Worm (Caenorhabditis elegans) whole organism, late embryonic: ENCODE measurements around the gene C27D6.15.

ENCODE experiments used
- C08G9.2 ChIP-seq: sonication (generic microtip); optimal IDR thresholded peaks from 2 replicates; lab custom pipeline; 2016; ENCODE audit warnings: mild to moderate bottlenecking, missing genetic modification characterization, moderate library complexity, missing compliant biosample characterization
- F13H6.1 ChIP-seq: sonication (generic microtip); optimal IDR thresholded peaks from 2 replicates; lab custom pipeline; 2016; ENCODE audit warnings: missing genetic modification characterization, missing compliant biosample characterization
- ceh-14 ChIP-seq: sonication (generic microtip); optimal IDR thresholded peaks from 2 replicates; lab custom pipeline; 2016; ENCODE audit warnings: missing genotype, missing genetic modification characterization, missing compliant biosample characterization
- ceh-22 ChIP-seq: sonication (generic microtip); optimal IDR thresholded peaks from 2 replicates; lab custom pipeline; 2017; ENCODE audit warnings: missing biosample characterization, missing genetic modification characterization
- ceh-30 ChIP-seq: fragments of 150-350 bp; optimal IDR thresholded peaks from 2 replicates; lab custom pipeline; 2014; ENCODE audit warnings: missing biosample characterization, missing genetic modification characterization
- ceh-9 ChIP-seq: sonication (generic microtip); optimal IDR thresholded peaks from 2 replicates; lab custom pipeline; 2016; ENCODE audit warnings: mild to moderate bottlenecking, missing genetic modification characterization, inconsistent platforms, missing compliant biosample characterization
- ets-4 ChIP-seq: sonication (generic microtip); optimal IDR thresholded peaks from 2 replicates; lab custom pipeline; 2016; ENCODE audit warnings: missing genetic modification characterization, missing compliant biosample characterization
- eyg-1 ChIP-seq: sonication (generic microtip); optimal IDR thresholded peaks from 2 replicates; lab custom pipeline; 2016; ENCODE audit warnings: missing genotype, missing genetic modification characterization, missing compliant biosample characterization
- fkh-10 ChIP-seq: fragments of 150-350 bp; optimal IDR thresholded peaks from 2 replicates; lab custom pipeline; 2014; ENCODE audit warnings: missing biosample characterization, missing genetic modification reagents, missing genetic modification characterization
- hlh-13 ChIP-seq: fragments of 200-800 bp; sonication (Bioruptor generic); optimal IDR thresholded peaks from 2 replicates; lab custom pipeline; 2018; ENCODE audit warnings: mild to moderate bottlenecking, missing genetic modification characterization, missing compliant biosample characterization
- hlh-30 ChIP-seq: sonication (generic microtip); optimal IDR thresholded peaks from 2 replicates; lab custom pipeline; 2017; ENCODE audit warnings: antibody characterized with exemption, missing genetic modification characterization, missing compliant biosample characterization; ENCODE audit not compliant: insufficient read depth
- hlh-8 ChIP-seq: sonication (generic microtip); optimal IDR thresholded peaks from 2 replicates; lab custom pipeline; 2016; ENCODE audit warnings: missing genotype, missing genetic modification characterization, missing compliant biosample characterization
- lim-6 ChIP-seq: sonication (generic microtip); optimal IDR thresholded peaks from 2 replicates; lab custom pipeline; 2016; ENCODE audit warnings: missing genetic modification characterization, missing compliant biosample characterization
- lin-11 ChIP-seq: fragments of 200-800 bp; sonication (Bioruptor generic); optimal IDR thresholded peaks from 2 replicates; lab custom pipeline; 2018; ENCODE audit warnings: mild to moderate bottlenecking, missing genetic modification characterization, missing compliant biosample characterization
- nhr-11 ChIP-seq: fragments of 150-350 bp; optimal IDR thresholded peaks from 2 replicates; lab custom pipeline; 2014; ENCODE audit warnings: missing biosample characterization, missing genetic modification characterization
- pat-9 ChIP-seq: fragments of 200-800 bp; sonication (Bioruptor generic); optimal IDR thresholded peaks from 2 replicates; lab custom pipeline; 2018; ENCODE audit warnings: mild to moderate bottlenecking, missing genetic modification characterization, moderate library complexity, missing compliant biosample characterization
- pax-1 ChIP-seq: fragments of 150-350 bp; optimal IDR thresholded peaks from 2 replicates; lab custom pipeline; 2014; ENCODE audit warnings: missing biosample characterization, missing genetic modification characterization
- pha-2 ChIP-seq: sonication (generic microtip); optimal IDR thresholded peaks from 2 replicates; lab custom pipeline; 2017; ENCODE audit warnings: mild to moderate bottlenecking, missing genetic modification characterization, missing compliant biosample characterization
- pha-4 ChIP-seq: fragments of 150-350 bp; optimal IDR thresholded peaks from 2 replicates; lab custom pipeline; 2018; ENCODE audit warnings: missing biosample characterization, missing genetic modification reagents, missing genetic modification characterization
- pqm-1 ChIP-seq: sonication (generic microtip); optimal IDR thresholded peaks from 2 replicates; lab custom pipeline; 2016; ENCODE audit warnings: missing genetic modification characterization, missing compliant biosample characterization
- ref-2 ChIP-seq: sonication (generic microtip); optimal IDR thresholded peaks from 2 replicates; lab custom pipeline; 2016; ENCODE audit warnings: missing genetic modification characterization, missing compliant biosample characterization
- tbx-7 ChIP-seq: sonication (generic microtip); optimal IDR thresholded peaks from 2 replicates; lab custom pipeline; 2016; ENCODE audit warnings: missing genotype, missing genetic modification characterization, missing compliant biosample characterization
- unc-3 ChIP-seq, 2 experiments: fragments of 200-800 bp in 1 of 2; sonication (Bioruptor generic) in 1 of 2; sonication (generic microtip) in 1 of 2; conservative IDR thresholded peaks in 1 of 2; optimal IDR thresholded peaks in 1 of 2; 2 replicates each; pipeline versions ENCODE4 v1.3.6 to Lab custom; 2016 to 2022; ENCODE audit warnings: missing compliant biosample characterization in 2 of 2, missing genetic modification characterization in 2 of 2, missing genetic modification reagents in 1 of 2
- unc-86 ChIP-seq: sonication (generic microtip); optimal IDR thresholded peaks from 2 replicates; lab custom pipeline; 2016; ENCODE audit warnings: missing genetic modification characterization, missing compliant biosample characterization
- ztf-16 ChIP-seq: sonication (generic microtip); optimal IDR thresholded peaks from 2 replicates; lab custom pipeline; 2017; ENCODE audit warnings: missing genetic modification characterization, missing compliant biosample characterization

C27D6.15 gene

DNA sequence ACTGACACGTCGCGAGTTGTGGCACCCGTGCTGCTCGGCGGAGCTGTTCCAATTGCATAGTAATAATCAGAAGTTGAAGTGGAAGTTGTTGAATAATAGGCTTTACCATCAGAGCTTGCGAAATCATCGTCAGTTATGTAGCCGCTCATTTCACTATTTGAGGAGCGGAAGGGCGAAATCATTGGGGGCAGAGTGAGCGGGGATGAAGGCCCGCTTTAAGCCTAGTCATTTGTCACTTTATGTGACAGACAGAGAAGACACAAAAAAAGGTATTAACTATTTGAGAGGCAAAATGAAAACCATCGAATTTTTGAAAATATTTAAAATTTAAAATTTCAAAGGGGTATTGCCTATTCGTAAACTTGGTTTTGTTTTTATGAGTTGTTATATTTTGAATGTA lies 46.6 kb downstream of the C27D6.15 start:
- TF ChIP-seq nhr-11 (tag; lab: Kevin White, UChicago): no peak
- TF ChIP-seq ceh-9 (tag; lab: Kevin White, UChicago): no peak
- no peak for TF ChIP-seq hlh-8
- TF ChIP-seq pha-4 (tag; lab: Kevin White, UChicago): no peak
- TF ChIP-seq F13H6.1 (tag; lab: Kevin White, UChicago): no peak
- TF ChIP-seq pha-2 (tag; lab: Kevin White, UChicago): no peak
- no peak for TF ChIP-seq ets-4 (tag; lab: Kevin White, UChicago)
- no peak for TF ChIP-seq lin-11 (tag; lab: Kevin White, UChicago)
- TF ChIP-seq eyg-1 (tag; lab: Kevin White, UChicago): no peak

DNA sequence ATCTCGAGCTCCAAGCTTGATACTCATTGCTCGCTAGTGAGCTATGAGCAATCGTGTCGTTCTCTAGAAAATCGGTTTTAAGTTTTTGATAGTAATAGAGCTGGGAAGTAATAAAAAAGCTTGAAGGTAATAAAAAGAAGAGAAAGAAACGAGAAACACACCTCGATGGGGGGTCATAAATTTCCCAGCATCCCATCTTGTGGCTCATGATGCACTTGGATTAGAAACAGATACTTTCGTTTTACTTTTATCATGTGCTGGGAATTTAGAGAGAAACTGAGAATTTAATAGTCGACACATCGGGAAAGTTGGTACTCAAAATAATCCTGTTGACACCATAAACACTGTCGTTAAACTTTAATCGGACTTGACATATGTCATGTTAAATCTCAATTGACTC lies 48.9 kb downstream of the C27D6.15 start:
- TF ChIP-seq ceh-30 (tag; lab: Kevin White, UChicago) (no peak), ref-2 (tag; lab: Kevin White, UChicago) (no peak), ztf-16 (tag; lab: Kevin White, UChicago) (no peak), hlh-30 (no peak), ceh-14 (tag; lab: Kevin White, UChicago) (no peak), lim-6 (tag; lab: Kevin White, UChicago) (no peak), pax-1 (no peak), C08G9.2 (tag; lab: Kevin White, UChicago) (no peak), tbx-7 (tag; lab: Kevin White, UChicago) (no peak), hlh-13 (GFP tag; lab: Kevin White, UChicago) (no peak), unc-86 (tag; lab: Kevin White, UChicago) (no peak), unc-3 (GFP tag; conservative IDR thresholded peaks at IDR 0.05; lab: Robert Waterston, UW) (no peak), unc-3 (tag; optimal IDR thresholded peaks at IDR 0.05; lab: Kevin White, UChicago) (no peak), pat-9 (no peak), pqm-1 (tag; lab: Kevin White, UChicago) (no peak), ceh-22 (no peak), lin-11 (tag; lab: Kevin White, UChicago) (no peak), ceh-9 (tag; lab: Kevin White, UChicago) (no peak), fkh-10 (GFP tag; lab: Kevin White, UChicago) (no peak)
